Worm (Caenorhabditis elegans): ENCODE measurements around the gene srbc-43.
A peak's percentile ranks its signal among the peaks of the same experiment; 100 is the strongest.

srbc-43 gene

DNA sequence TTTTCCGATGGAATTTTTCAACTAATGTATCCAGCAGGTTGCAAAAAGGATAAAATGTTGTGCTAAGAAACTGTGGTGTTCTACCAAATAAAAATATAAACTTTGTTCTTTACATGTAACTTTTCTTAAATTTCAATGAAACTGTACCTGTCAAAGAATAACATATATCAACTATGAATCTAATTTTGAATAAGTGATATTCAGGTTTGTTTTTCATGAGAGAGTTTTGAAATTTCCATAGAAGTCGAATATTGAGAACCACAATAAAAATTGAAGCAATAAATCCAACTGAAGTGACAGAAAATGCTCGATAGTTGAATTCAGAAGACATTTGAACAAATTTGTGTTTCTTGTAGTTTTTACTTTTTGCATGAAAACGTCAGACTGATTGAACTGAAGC is at the start of gene srbc-43:
srbc-43 (minus strand) TSS at position 331 of the 400 bp plus-strand sequence.
- TF ChIP-seq dao-5 (tag; optimal IDR thresholded peaks at IDR 0.05) (no peak), him-1 (tag; optimal IDR thresholded peaks at IDR 0.05) (no peak), W03F9.2 (tag; optimal IDR thresholded peaks at IDR 0.05) (no peak)

DNA sequence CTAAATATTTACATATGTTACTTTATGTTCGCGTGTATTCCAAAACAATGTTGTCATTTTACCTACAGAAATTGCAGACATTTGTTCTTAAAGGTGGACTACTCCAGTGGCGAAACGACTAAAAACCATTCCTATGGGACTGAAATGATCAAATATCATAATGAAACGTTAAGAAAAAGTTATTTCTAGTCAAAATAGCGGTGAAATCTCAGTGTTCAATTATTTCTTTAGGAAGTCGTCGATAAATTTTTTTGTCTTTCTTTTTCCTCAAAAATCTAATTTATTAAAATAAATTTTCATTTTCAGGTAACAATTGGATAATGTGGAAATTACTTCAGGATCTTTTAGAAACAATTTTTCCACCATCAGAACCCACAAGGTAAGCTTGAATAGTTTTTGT is 45.1 kb upstream of the srbc-43 start, which contains the start of gene C44H9.4:
C44H9.4 (plus strand) TSS at position 301 of the 400 bp plus-strand sequence.
- TF ChIP-seq W03F9.2 (tag; optimal IDR thresholded peaks at IDR 0.05) (no peak), dao-5 (tag; optimal IDR thresholded peaks at IDR 0.05) (no peak), him-1 (tag; optimal IDR thresholded peaks at IDR 0.05) (no peak)

DNA sequence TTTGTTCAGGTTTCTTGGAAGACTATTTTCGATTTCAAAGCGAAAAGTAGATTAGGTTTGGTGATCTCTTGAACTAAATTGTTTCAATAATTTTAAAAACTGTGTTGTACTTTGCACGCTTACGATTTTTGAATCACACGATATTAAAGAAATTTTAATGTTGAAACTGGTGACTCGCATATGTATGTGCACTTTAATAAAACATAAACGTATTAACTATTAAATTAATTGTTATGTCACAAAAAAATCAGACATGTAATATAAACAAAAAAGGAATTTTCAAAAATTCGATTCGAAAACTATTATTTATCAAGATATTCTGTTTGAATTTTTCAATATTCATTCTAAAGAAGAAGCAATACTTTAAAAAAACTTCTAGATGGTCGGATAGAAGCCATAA is 36.9 kb upstream of the srbc-43 start, which contains the start of gene ugt-15:
ugt-15 (plus strand) TSS at position 301 of the 400 bp plus-strand sequence.
- TF ChIP-seq him-1 (tag; optimal IDR thresholded peaks at IDR 0.05) (no peak), W03F9.2 (tag; optimal IDR thresholded peaks at IDR 0.05) (no peak), dao-5 (tag; optimal IDR thresholded peaks at IDR 0.05) (no peak)

DNA sequence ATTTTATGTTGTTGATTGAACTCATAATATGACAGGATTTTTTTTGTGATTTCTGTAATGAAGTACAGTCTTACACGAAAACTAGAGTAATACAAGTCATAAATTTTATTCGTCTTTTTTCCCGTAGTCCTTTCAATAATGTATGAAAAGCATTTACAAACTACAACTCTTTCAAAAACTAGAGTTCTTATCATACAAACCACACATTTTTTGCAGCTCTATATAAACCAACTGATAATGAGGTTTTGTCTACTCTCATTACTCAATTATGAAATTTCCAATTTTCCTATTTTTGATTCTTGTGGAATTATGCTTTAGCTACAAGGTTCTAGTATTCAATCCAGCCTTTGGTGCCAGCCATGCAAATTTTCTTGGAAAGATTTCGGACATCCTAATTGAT is 34.5 kb upstream of the srbc-43 start, which contains the start of gene ugt-16:
ugt-16 (plus strand) TSS at position 248 of the 400 bp plus-strand sequence.
- TF ChIP-seq him-1 (tag; optimal IDR thresholded peaks at IDR 0.05), result no peak
- TF ChIP-seq W03F9.2 (tag; optimal IDR thresholded peaks at IDR 0.05), result no peak
- TF ChIP-seq dao-5 (tag; optimal IDR thresholded peaks at IDR 0.05), result no peak

DNA sequence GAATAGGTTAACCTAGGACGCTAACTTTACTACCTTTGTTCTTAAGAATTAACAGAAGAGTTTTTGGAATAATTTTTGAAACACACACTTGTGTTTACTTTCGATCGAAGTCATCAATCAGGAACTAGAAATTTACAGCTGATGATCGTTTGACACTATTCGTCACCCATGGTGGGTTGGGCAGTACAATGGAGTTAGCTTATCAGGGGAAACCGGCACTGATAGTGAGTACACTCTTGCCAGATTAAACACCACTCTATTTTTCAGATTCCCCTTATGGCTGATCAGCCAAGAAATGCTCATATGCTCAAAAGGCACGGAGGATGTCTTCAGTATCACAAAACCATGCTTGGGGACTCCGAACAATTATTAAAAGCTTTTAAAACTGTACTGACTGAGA is 31.7 kb upstream of the srbc-43 start:
- TF ChIP-seq dao-5 (tag; optimal IDR thresholded peaks at IDR 0.05), result no peak
- no peak for TF ChIP-seq him-1 (tag; optimal IDR thresholded peaks at IDR 0.05)
- TF ChIP-seq W03F9.2 (tag; optimal IDR thresholded peaks at IDR 0.05), result no peak

DNA sequence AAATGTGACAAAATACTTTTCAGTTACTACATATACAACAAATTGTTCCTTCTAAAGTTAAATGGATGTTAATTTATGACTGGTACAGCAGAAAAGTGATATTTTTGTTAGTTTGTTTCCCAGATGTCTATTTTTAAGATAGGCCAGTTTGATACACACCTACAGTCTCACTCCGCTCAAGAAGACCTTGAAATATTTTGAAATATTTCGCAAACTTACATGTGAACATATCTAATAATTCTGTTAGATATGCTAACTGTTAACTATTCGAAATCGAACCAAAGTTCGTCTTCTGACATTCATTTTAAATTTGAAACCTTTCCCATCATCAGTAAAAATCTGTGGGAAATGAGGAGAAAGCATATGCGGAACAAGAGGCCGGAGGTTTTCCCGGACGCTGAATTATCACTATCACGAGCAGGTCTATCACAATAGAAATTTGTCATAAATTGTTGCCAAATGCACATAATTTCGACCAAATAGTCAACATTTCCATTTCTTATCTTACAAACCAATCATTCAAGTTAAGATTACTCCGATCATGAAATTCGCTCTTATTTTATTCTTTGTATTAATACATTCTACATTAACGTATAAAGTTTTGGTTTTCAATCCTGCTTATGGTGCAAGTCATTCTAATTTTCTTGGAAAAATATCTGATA is 29.6 kb upstream of the srbc-43 start, which contains the start of the genes ZC443.4 and ugt-18:
ZC443.4 (minus strand) TSS at position 95 of the 662 bp plus-strand sequence.
ugt-18 (plus strand) TSS at position 469 of the 662 bp plus-strand sequence.
- TF ChIP-seq him-1 (tag; optimal IDR thresholded peaks at IDR 0.05) (no peak), dao-5 (tag; optimal IDR thresholded peaks at IDR 0.05) (no peak), W03F9.2 (tag; optimal IDR thresholded peaks at IDR 0.05) (no peak)

DNA sequence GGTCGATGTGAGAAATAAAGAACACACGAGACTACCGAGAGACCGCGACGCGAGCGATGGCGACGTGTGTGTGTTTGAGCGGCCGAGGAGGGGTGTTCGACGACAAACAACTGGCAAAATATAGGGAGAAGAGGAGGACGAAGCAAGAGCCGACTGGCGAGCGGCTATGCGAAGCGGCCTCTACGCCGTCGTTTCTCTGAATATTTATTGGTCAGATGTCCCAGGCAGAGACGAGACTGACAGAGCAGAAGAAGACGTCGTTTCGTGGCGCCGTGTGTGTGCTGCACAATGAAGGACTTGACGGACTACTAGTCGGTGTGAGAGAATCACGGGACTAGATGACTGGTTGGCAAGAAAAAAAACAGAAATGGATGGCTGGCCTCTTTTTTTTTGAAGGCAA is 28.8 kb upstream of the srbc-43 start:
- no peak for TF ChIP-seq dao-5 (tag; optimal IDR thresholded peaks at IDR 0.05)
- TF ChIP-seq him-1 (tag; optimal IDR thresholded peaks at IDR 0.05), result peak; percentile 89
- no peak for TF ChIP-seq W03F9.2 (tag; optimal IDR thresholded peaks at IDR 0.05)

DNA sequence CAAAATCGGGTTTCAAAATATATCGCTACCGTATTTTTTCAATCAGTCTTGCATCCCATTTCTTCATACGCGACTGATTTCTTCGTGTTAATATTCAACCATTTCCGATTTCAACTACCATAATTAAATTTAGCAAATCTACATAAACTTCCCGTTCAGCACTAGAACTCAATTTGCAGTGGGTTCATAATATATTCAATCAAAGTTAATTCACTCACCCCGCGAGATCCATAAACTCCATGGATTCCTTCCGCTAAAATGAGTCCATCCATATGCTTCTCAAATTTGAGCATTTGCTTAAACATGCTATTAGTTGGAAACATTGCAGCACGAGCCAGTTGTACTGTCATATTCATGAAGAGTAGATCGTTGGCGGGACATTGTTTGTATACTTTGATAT is 28.2 kb upstream of the srbc-43 start:
- TF ChIP-seq him-1 (tag; optimal IDR thresholded peaks at IDR 0.05), result no peak
- TF ChIP-seq W03F9.2 (tag; optimal IDR thresholded peaks at IDR 0.05), result no peak
- no peak for TF ChIP-seq dao-5 (tag; optimal IDR thresholded peaks at IDR 0.05)

DNA sequence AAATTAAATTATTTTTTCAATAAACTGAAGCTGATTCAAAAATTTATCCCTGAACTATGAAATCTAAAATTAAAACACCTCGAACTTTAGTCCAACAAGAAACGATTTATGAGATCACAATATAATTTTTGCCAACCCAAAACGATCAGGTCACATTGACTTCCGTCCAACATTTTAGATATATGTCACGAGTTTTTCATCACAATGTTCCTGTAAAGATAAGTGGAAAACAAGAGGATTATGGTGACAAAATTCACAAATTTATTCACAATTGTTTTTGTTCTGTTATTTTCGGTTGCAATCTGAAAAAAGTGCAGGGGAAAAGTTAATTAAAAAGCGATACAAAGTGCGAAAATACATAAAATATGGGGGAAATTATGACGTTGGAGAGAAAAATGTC is 26.4 kb upstream of the srbc-43 start:
- TF ChIP-seq dao-5 (tag; optimal IDR thresholded peaks at IDR 0.05) (no peak), him-1 (tag; optimal IDR thresholded peaks at IDR 0.05) (no peak), W03F9.2 (tag; optimal IDR thresholded peaks at IDR 0.05) (no peak)

DNA sequence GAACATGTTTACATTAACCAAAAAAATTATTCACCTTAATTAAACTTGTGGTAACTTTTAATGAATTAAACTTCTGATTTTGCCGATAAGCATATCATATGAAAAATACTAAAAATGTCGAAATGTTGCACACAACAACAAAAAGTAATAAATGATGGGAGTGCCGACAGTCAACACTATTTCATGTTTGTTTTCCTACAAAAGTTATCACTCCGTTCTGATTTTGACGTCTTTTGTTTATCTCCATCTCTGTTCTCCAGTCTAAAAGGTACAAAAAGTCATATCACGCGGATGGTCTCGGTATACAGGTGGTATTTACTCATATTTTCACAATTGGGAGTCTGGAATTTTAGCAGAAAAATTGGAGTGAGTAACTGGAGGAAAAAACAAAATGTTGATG is 25.1 kb upstream of the srbc-43 start:
- TF ChIP-seq dao-5 (tag; optimal IDR thresholded peaks at IDR 0.05), result no peak

DNA sequence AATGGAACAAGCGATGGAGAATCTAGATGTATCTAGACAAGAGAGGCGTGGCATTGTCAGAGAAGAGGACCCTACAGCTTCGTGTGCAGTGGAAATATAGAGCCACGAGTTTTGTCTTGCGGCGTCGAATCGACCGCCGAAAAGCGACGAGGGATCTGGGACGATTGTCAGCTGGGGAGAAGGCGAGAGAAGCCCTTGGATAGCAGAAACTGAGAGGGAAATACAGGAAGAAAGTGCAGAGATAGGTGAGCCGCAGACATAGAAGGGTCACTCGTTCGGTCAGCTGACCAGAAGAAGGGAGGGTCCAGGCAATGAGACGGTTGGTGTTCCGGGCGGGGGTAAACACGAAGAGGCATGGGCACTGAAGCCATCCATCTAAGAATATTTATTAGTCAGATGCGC is 24.2 kb upstream of the srbc-43 start:
- no peak for TF ChIP-seq W03F9.2 (tag; optimal IDR thresholded peaks at IDR 0.05)
- no peak for TF ChIP-seq dao-5 (tag; optimal IDR thresholded peaks at IDR 0.05)
- peak; percentile 83 for TF ChIP-seq him-1 (tag; optimal IDR thresholded peaks at IDR 0.05)

DNA sequence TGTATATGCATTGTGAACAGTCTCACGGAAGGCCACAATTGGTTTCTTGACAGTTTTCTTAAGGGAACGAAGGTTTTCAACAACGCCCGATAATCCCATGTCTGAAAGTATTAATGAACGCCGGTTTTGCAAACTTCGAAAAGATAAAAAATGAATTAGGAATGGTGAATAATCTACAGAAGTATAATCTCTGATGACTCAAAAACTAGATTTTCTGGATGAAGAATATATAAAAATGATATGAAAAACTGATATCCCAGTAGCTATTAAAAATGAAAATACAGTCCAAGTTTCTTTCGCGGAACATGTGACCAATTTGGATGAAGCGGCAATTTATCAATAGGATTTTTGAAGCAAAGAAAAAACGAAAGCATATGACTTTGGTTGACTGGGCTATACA is 23.7 kb upstream of the srbc-43 start, which contains the start of gene ZC443.3:
ZC443.3 (minus strand) TSS at position 101 of the 400 bp plus-strand sequence.
- TF ChIP-seq him-1 (tag; optimal IDR thresholded peaks at IDR 0.05) (no peak), dao-5 (tag; optimal IDR thresholded peaks at IDR 0.05) (no peak), W03F9.2 (tag; optimal IDR thresholded peaks at IDR 0.05) (no peak)

DNA sequence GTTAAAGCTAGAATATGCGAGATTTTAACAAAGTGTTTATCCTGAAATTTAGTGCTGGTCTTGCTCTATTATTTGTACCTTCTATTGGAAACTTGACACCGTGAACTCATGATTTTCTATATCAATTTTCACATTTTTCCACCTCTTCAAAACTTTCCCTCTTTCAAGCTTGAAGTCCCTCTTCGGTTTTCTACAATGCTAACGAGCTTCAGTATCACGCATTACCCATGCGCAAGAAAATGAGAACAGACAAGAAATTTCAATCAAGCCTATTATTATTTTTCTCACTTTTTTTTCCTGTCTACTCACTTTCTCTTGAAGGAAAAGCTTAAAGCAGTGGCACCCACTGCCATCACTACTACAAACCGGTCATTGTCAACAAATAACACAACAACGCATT is 21.5 kb upstream of the srbc-43 start:
- no peak for TF ChIP-seq W03F9.2 (tag; optimal IDR thresholded peaks at IDR 0.05)
- TF ChIP-seq dao-5 (tag; optimal IDR thresholded peaks at IDR 0.05), result no peak
- no peak for TF ChIP-seq him-1 (tag; optimal IDR thresholded peaks at IDR 0.05)

DNA sequence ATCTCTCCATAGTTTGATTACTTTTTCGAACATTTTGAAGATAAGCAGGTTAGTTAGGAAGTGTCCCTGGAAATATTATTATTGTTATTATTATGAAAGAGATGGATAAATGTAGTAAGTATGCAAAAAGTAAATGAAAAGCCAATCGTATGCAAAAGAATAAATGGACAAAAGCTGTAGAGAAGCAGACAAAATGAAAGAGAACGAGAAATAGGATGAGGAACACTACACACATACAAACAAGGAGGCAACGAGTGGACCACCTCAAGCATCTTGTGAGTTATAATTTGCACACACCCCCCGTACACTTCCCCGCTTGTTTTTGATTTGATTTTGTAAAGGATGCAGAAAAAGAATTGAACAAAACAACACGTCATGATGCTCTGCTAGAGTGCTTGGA is 20.8 kb upstream of the srbc-43 start, which contains the start of gene ZC443.2:
ZC443.2 (minus strand) TSS at position 67 of the 400 bp plus-strand sequence.
- TF ChIP-seq him-1 (tag; optimal IDR thresholded peaks at IDR 0.05) (no peak), W03F9.2 (tag; optimal IDR thresholded peaks at IDR 0.05) (no peak), dao-5 (tag; optimal IDR thresholded peaks at IDR 0.05) (no peak)

DNA sequence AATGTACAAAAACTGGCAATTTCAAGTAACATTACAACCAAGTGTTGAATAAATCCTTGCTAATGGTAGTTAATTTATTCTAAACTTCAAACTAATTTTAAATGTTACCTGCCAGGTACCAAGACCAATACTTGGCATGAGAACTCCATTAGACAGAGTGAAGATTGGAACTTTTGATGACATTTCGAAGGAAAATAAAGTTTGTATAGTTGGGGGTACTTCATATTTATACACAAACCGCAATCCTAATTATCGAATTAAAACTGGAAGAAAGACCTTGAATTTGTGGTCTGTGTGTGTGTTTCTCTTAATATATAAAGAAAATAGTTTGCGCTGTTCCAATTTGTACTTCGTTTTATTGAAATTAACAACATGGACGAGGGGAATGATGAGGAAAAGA is 19.6 kb upstream of the srbc-43 start, which contains the start of gene ZC443.1:
ZC443.1 (minus strand) TSS at position 205 of the 400 bp plus-strand sequence.
- TF ChIP-seq dao-5 (tag; optimal IDR thresholded peaks at IDR 0.05) (no peak), W03F9.2 (tag; optimal IDR thresholded peaks at IDR 0.05) (no peak), him-1 (tag; optimal IDR thresholded peaks at IDR 0.05) (no peak)

Measured in whole organism, L4/young adult.